Worm (Caenorhabditis elegans) whole organism, L4/young adult: ENCODE results near the gene gsto-1.

Experiments used
- W03F9.2 ChIP-seq: fragments of 150-350 bp; optimal IDR thresholded peaks from 2 replicates; lab custom pipeline; 2014; ENCODE audit warnings: missing biosample characterization, missing genetic modification characterization
- dao-5 ChIP-seq: sonication (generic microtip); optimal IDR thresholded peaks from 2 replicates; lab custom pipeline; 2016; ENCODE audit warnings: missing genotype, missing genetic modification characterization, moderate library complexity, missing compliant biosample characterization
- him-1 ChIP-seq: sonication (generic microtip); optimal IDR thresholded peaks from 2 replicates; lab custom pipeline; 2016; ENCODE audit warnings: missing genotype, missing genetic modification reagents, missing genetic modification characterization, missing compliant biosample characterization

DNA sequence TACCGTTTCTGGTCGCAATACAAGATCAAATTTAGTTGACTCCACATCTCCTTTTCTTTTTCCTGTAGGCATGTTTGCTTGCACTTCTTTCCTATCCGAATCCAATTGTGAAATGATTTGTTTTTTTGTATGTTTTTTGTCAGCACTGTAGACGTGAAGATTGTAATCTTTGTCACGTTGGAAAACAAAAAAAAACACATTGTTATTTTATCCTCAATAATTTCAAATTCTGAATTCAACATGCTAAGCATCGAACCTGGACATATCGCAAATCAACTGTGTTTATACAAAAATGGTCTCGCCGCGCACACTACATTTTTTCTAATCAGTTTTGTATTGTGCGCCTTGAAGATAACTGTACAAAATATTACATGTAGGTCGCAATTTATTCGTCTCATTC is 33.3 kb downstream of the gsto-1 start, which contains the start of gene ZK688.12:
- TF ChIP-seq him-1 (tag; lab: Kevin White, UChicago) = no peak
- TF ChIP-seq W03F9.2 (tag; lab: Kevin White, UChicago) = no peak
- TF ChIP-seq dao-5 = no peak
